Worm (Caenorhabditis elegans) whole organism, L4/young adult: ENCODE results near the gene srh-301.

ENCODE experiments used
- W03F9.2 ChIP-seq: fragments of 150-350 bp; optimal IDR thresholded peaks from 2 replicates; lab custom pipeline; 2014; ENCODE audit warnings: missing biosample characterization, missing genetic modification characterization
- dao-5 ChIP-seq: sonication (generic microtip); optimal IDR thresholded peaks from 2 replicates; lab custom pipeline; 2016; ENCODE audit warnings: missing genotype, missing genetic modification characterization, moderate library complexity, missing compliant biosample characterization
- him-1 ChIP-seq: sonication (generic microtip); optimal IDR thresholded peaks from 2 replicates; lab custom pipeline; 2016; ENCODE audit warnings: missing genotype, missing genetic modification reagents, missing genetic modification characterization, missing compliant biosample characterization

ce11 chrV:17790191-17790590, 34.5 kb upstream of the srh-301 start, which contains the start of gene srh-290:
- TF ChIP-seq dao-5 (tag; lab: Kevin White, UChicago) (no peak), him-1 (tag; lab: Kevin White, UChicago) (no peak), W03F9.2 (tag; lab: Kevin White, UChicago) (no peak)
